Worm (Caenorhabditis elegans): ENCODE data around the gene his-35.

The his-35 gene

DNA sequence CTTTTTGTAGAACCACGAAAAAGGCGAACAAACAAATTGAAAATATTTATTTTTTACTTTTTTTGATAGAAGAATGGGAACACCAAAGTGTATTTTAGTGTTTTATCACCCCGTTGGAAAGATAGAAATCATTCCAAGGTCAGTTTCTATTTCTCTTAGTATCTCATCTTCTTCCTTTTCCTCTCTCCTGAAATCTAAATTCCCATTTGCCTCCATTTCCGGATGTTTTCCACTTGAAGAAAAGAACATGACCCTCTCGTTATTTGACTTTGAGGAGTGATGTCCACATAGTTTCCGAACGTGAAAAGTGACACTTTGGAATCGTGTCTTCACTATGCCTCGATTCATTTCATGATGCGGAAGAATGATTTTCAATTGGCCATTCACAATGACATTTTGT lies 42.5 kb upstream of the his-35 start:
- no peak for TF ChIP-seq ceh-91 (GFP tag; IDR thresholded peaks at IDR 0.05)
- no peak for TF ChIP-seq Y79H2A.3 (GFP tag; conservative IDR thresholded peaks at IDR 0.05)
- no peak for TF ChIP-seq dpl-1 (GFP tag; optimal IDR thresholded peaks at IDR 0.05)
- TF ChIP-seq zfh-2 (GFP tag; conservative IDR thresholded peaks at IDR 0.05), result no peak
- no peak for TF ChIP-seq snpc-3.4 (tag; optimal IDR thresholded peaks at IDR 0.05)
- TF ChIP-seq D2030.7 (GFP tag; IDR thresholded peaks at IDR 0.05), result no peak

- TF ChIP-seq hmg-1.2 (GFP tag; IDR thresholded peaks at IDR 0.05) (no peak), lin-40 (tag; optimal IDR thresholded peaks at IDR 0.05) (no peak), aptf-3 (GFP tag; IDR thresholded peaks at IDR 0.05) (no peak), ztf-25 (GFP tag; IDR thresholded peaks at IDR 0.05) (no peak), Y53F4B.3 (GFP tag; IDR thresholded peaks at IDR 0.05) (no peak), K11D2.4 (GFP tag; IDR thresholded peaks at IDR 0.05) (no peak), mel-28 (tag; optimal IDR thresholded peaks at IDR 0.05; ENCODE audit: borderline replicate concordance) (no peak), unc-62 (GFP tag; optimal IDR thresholded peaks at IDR 0.05) (no peak), aptf-2 (GFP tag; conservative IDR thresholded peaks at IDR 0.05) (no peak), nhr-179 (tag; optimal IDR thresholded peaks at IDR 0.05) (no peak), B0261.1 (tag; optimal IDR thresholded peaks at IDR 0.05) (no peak), egl-44 (GFP tag; IDR thresholded peaks at IDR 0.05) (no peak), chd-7 (tag; optimal IDR thresholded peaks at IDR 0.05) (no peak), F57C9.4 (tag; optimal IDR thresholded peaks at IDR 0.05) (no peak)
Measured at ce11 chrV:9584263-9584662, 39.2 kb upstream of the his-35 start.

DNA sequence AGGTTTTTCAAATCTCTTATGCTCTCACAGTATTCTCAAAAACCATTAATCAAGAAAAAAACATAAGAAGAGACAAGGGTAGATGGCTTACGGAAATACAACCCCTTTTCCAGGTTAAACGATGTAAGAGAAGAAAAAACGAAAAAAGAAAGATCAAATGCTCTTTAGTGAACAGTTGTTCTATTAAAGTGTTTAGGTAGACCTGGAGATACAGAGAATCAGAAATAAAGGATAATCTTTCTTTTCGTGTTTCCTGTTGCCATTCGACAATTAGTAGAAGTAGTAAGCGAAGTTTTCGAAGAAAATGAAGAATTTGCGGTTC lies 38.2 kb upstream of the his-35 start, which contains the start of gene K09G1.1:
TSS of gene K09G1.1 (plus strand) at position 223 of the 322 bp plus-strand sequence.
- TF ChIP-seq nhr-120 (GFP tag; IDR thresholded peaks at IDR 0.05) (no peak), snpc-3.4 (tag; optimal IDR thresholded peaks at IDR 0.05) (no peak), xnd-1 (tag; optimal IDR thresholded peaks at IDR 0.05) (no peak), aptf-2 (GFP tag; conservative IDR thresholded peaks at IDR 0.05) (no peak), mes-4 (tag; optimal IDR thresholded peaks at IDR 0.05) (no peak), nhr-90 (tag; optimal IDR thresholded peaks at IDR 0.05) (no peak), attf-6 (GFP tag; IDR thresholded peaks at IDR 0.05) (no peak), F10E7.11 (tag; optimal IDR thresholded peaks at IDR 0.05) (no peak), lin-40 (tag; optimal IDR thresholded peaks at IDR 0.05) (no peak), nhr-27 (tag; optimal IDR thresholded peaks at IDR 0.05) (no peak), ccch-3 (GFP tag; optimal IDR thresholded peaks at IDR 0.05) (no peak), tbp1 (GFP tag; optimal IDR thresholded peaks at IDR 0.05) (no peak)

- no peak for TF ChIP-seq ceh-79 (tag; optimal IDR thresholded peaks at IDR 0.05)
- no peak for TF ChIP-seq hmg-20 (GFP tag; IDR thresholded peaks at IDR 0.05)
- no peak for TF ChIP-seq B0035.1 (tag; optimal IDR thresholded peaks at IDR 0.05)
- no peak for TF ChIP-seq zim-3 (tag; optimal IDR thresholded peaks at IDR 0.05)
- no peak for TF ChIP-seq ztf-3 (GFP tag; optimal IDR thresholded peaks at IDR 0.05)
- no peak for TF ChIP-seq Y67H2A.10 (GFP tag; conservative IDR thresholded peaks at IDR 0.05)
- TF ChIP-seq Y79H2A.3 (GFP tag; conservative IDR thresholded peaks at IDR 0.05), result no peak
- peak; percentile 12; the same call in 1 of the 2 replicates for TF ChIP-seq madf-6 (GFP tag; IDR thresholded peaks at IDR 0.05)
- TF ChIP-seq ztf-28 (GFP tag; IDR thresholded peaks at IDR 0.05), result no peak
- no peak for TF ChIP-seq egrh-3 (GFP tag; IDR thresholded peaks at IDR 0.05)
- no peak for TF ChIP-seq F37B4.10 (GFP tag; IDR thresholded peaks at IDR 0.05)
- peak in 1 of 2 experiments; percentile 12 for TF ChIP-seq let-607 (tag; optimal IDR thresholded peaks at IDR 0.05)
- TF ChIP-seq Y95B8A.8 (GFP tag; IDR thresholded peaks at IDR 0.05), result no peak
- TF ChIP-seq F23B12.7 (tag; optimal IDR thresholded peaks at IDR 0.05; ENCODE audit: insufficient read depth), result no peak
- TF ChIP-seq dpl-1 (GFP tag; optimal IDR thresholded peaks at IDR 0.05), result no peak
- TF ChIP-seq F57C9.4 (tag; optimal IDR thresholded peaks at IDR 0.05), result no peak
- no peak for TF ChIP-seq lin-35 (GFP tag; optimal IDR thresholded peaks at IDR 0.05)
- no peak for TF ChIP-seq sea-2 (GFP tag; IDR thresholded peaks at IDR 0.05)
Measured at ce11 chrV:9582594-9583322, 37.7 kb upstream of the his-35 start, which contains the start of gene rtfo-1. Gene rtfo-1, minus strand, starts transcription at chrV:9582644.

Measured in whole organism, young adult.